Worm (Caenorhabditis elegans) whole organism, L4 larva: ENCODE data around the gene scb-1.

Source experiments
- R02D3.7 ChIP-seq: fragments of 150-350 bp; sonication (generic microtip); optimal IDR thresholded peaks from 3 replicates; lab custom pipeline; 2014; ENCODE audit warnings: missing biosample characterization, missing genetic modification characterization
- ama-1 ChIP-seq: fragments of 150-350 bp; optimal IDR thresholded peaks from 2 replicates; lab custom pipeline; 2014; ENCODE audit warnings: inconsistent platforms, mixed read lengths
- ces-1 ChIP-seq: fragments of 150-350 bp; sonication (generic microtip); optimal IDR thresholded peaks from 4 replicates; lab custom pipeline; 2014; ENCODE audit warnings: missing biosample characterization, missing genetic modification reagents, missing genetic modification characterization
- duxl-1 ChIP-seq: sonication (generic microtip); optimal IDR thresholded peaks from 2 replicates; lab custom pipeline; 2016; ENCODE audit warnings: mild to moderate bottlenecking, missing genetic modification characterization, moderate library complexity, missing compliant biosample characterization; ENCODE audit not compliant: poor library complexity
- egl-27 ChIP-seq: sonication (generic microtip); optimal IDR thresholded peaks from 3 replicates; lab custom pipeline; 2017; ENCODE audit warnings: missing biosample characterization, missing genetic modification reagents, missing genetic modification characterization
- hlh-30 ChIP-seq: sonication (generic microtip); optimal IDR thresholded peaks from 2 replicates; lab custom pipeline; 2017; ENCODE audit warnings: antibody characterized with exemption, mild to moderate bottlenecking, missing genetic modification characterization, missing compliant biosample characterization; ENCODE audit not compliant: insufficient read depth
- mep-1 ChIP-seq: fragments of 150-350 bp; sonication (generic microtip); optimal IDR thresholded peaks from 3 replicates; lab custom pipeline; 2014; ENCODE audit warnings: missing biosample characterization, missing genetic modification characterization
- nhr-11 ChIP-seq: fragments of 150-350 bp; optimal IDR thresholded peaks from 2 replicates; lab custom pipeline; 2014; ENCODE audit warnings: missing biosample characterization, missing genetic modification characterization
- nhr-41 ChIP-seq: fragments of 200-800 bp; sonication (Bioruptor generic); IDR thresholded peaks from 2 replicates; pipeline ENCODE4 v1.3.6; 2022; ENCODE audit warnings: missing genetic modification reagents, missing genetic modification characterization, missing compliant biosample characterization
- nhr-48 ChIP-seq: sonication (generic microtip); optimal IDR thresholded peaks from 2 replicates; lab custom pipeline; 2016; ENCODE audit warnings: mild to moderate bottlenecking, missing genetic modification characterization, missing compliant biosample characterization
- nhr-77 ChIP-seq: fragments of 150-350 bp; optimal IDR thresholded peaks from 2 replicates; lab custom pipeline; 2014; ENCODE audit warnings: missing biosample characterization, missing genetic modification characterization
- pha-4 ChIP-seq, 2 experiments: fragments of 150-350 bp in 1 of 2; fragments of 200-800 bp in 1 of 2; sonication (Bioruptor generic) in 1 of 2; IDR thresholded peaks in 1 of 2; optimal IDR thresholded peaks in 1 of 2; 2 replicates each; pipeline versions ENCODE4 v1.3.6 to Lab custom; 2014 to 2022; ENCODE audit warnings: missing genetic modification characterization in 2 of 2, missing genetic modification reagents in 2 of 2, missing biosample characterization in 1 of 2, missing compliant biosample characterization in 1 of 2
- unc-62 ChIP-seq, 3 experiments: fragments of 150-350 bp in 1 of 3; sonication (generic microtip); optimal IDR thresholded peaks in 2 of 3; peaks in 1 of 3; 1 replicate in 1 of 3; 2 replicates in 2 of 3; lab custom pipeline; 2014 to 2017; ENCODE audit warnings: missing biosample characterization in 3 of 3, missing genetic modification characterization in 3 of 3, missing genetic modification reagents in 3 of 3, missing genotype in 1 of 3

DNA sequence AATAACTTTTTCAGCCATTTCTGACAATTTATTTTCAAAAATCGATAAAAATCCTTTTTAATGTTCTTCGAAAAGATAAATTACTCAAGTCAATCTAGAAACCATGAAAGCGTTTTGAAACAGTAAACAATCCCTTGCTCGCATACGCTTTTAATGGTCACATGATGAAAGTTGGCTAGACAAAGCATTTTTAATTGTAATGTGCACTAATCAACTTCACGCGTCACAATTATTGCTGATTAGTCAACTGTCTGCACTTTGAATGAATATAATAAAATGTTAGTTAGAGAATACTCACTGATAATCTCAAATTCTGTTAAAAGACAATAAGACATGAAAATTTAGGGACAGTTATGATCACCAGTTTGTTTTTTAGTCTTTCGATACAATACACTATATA is 37.1 kb upstream of the scb-1 start:
- no peak for TF ChIP-seq unc-62 (GFP tag; optimal IDR thresholded peaks at IDR 0.05 in 1 of 2; lab: Kevin White, UChicago)
- no peak for TF ChIP-seq unc-62 (tag; optimal IDR thresholded peaks at IDR 0.05; lab: Kevin White, UChicago)
- no peak for TF ChIP-seq hlh-30
- no peak for TF ChIP-seq nhr-41 (GFP tag; lab: Robert Waterston, UW)
- TF ChIP-seq nhr-48 (tag; lab: Kevin White, UChicago): no peak
- TF ChIP-seq nhr-11: no peak
- no peak for TF ChIP-seq pha-4 (GFP tag; IDR thresholded peaks at IDR 0.05; lab: Robert Waterston, UW)
- no peak for TF ChIP-seq pha-4 (tag; optimal IDR thresholded peaks at IDR 0.05; lab: Kevin White, UChicago)
- TF ChIP-seq ces-1 (GFP tag; lab: Kevin White, UChicago): no peak
- TF ChIP-seq ama-1 (lab: Kevin White, UChicago): no peak
- TF ChIP-seq nhr-77: no peak
- TF ChIP-seq duxl-1: no peak
- no peak for TF ChIP-seq egl-27 (tag; lab: Kevin White, UChicago)
- no peak for TF ChIP-seq R02D3.7 (tag; lab: Kevin White, UChicago)
- no peak for TF ChIP-seq mep-1
